Worm (Caenorhabditis elegans) whole organism, L3 larva: ENCODE measurements around the gene kel-1.

Source experiments
- fos-1 ChIP-seq: fragments of 150-350 bp; optimal IDR thresholded peaks from 2 replicates; lab custom pipeline; 2014; ENCODE audit warnings: missing biosample characterization, missing genetic modification characterization
- jun-1 ChIP-seq: fragments of 150-350 bp; optimal IDR thresholded peaks from 2 replicates; lab custom pipeline; 2014; ENCODE audit warnings: missing biosample characterization, missing genetic modification reagents, missing genetic modification characterization

- TF ChIP-seq jun-1 (tag; lab: Kevin White, UChicago): no peak
- no peak for TF ChIP-seq fos-1 (tag; lab: Kevin White, UChicago)
Observed at ce11 chrII:11652125-11652524, 36.6 kb upstream of the kel-1 start.
